Fruit fly (Drosophila melanogaster) whole organism: ENCODE data around the gene CG31213.

ENCODE experiments used
- CG8478 ChIP-seq: fragments of >200 bp; optimal IDR thresholded peaks from 2 replicates; lab custom pipeline; 2018; ENCODE audit warnings: inconsistent platforms
- Dll ChIP-seq: fragments of >200 bp; optimal IDR thresholded peaks from 2 replicates; lab custom pipeline; 2017
- EcR ChIP-seq, 2 experiments: fragments of >200 bp; optimal IDR thresholded peaks; 2 replicates each; lab custom pipeline; 2017; ENCODE audit warnings: missing biosample characterization in 2 of 2, missing genetic modification characterization in 2 of 2, missing genetic modification reagents in 2 of 2
- pan ChIP-seq: fragments of >200 bp; optimal IDR thresholded peaks from 2 replicates; lab custom pipeline; 2017
- psq ChIP-seq: fragments of >200 bp; optimal IDR thresholded peaks from 2 replicates; lab custom pipeline; 2017
- usp ChIP-seq: fragments of >200 bp; optimal IDR thresholded peaks from 2 replicates; lab custom pipeline; 2017; ENCODE audit warnings: missing biosample characterization, missing genetic modification characterization, mixed read lengths

dm6 chr3R:19985376-19985775 lies 12.7 kb downstream of the CG31213 start:
- no peak for TF ChIP-seq usp (GFP tag; lab: Kevin White, UChicago)
- no peak for TF ChIP-seq CG8478 (lab: Kevin White, UChicago)
- no peak for TF ChIP-seq pan
- TF ChIP-seq psq (lab: Kevin White, UChicago): no peak
- no peak for TF ChIP-seq Dll (lab: Kevin White, UChicago)
- TF ChIP-seq EcR (GFP tag; optimal IDR thresholded peaks at IDR 0.05; lab: Kevin White, UChicago): no peak
